Fruit fly (Drosophila melanogaster) whole organism, embryonic: ENCODE measurements around the gene CG13008.

Experiments used
- Bgb ChIP-seq: fragments of 200-800 bp; sonication (Bioruptor generic); IDR thresholded peaks from 2 replicates; pipeline ENCODE4 v1.3.6; 2022; ENCODE audit warnings: missing biosample characterization, missing genetic modification characterization; ENCODE audit not compliant: partially characterized antibody
- CG11504 ChIP-seq: fragments of 200-800 bp; sonication (Bioruptor generic); optimal IDR thresholded peaks from 3 replicates; lab custom pipeline; 2019; ENCODE audit warnings: missing biosample characterization, mild to moderate bottlenecking, missing genetic modification characterization, moderate library complexity
- CG2889 ChIP-seq: fragments of 200-800 bp; sonication (Bioruptor generic); IDR thresholded peaks from 3 replicates; pipeline ENCODE4 v1.3.6; 2022; ENCODE audit warnings: missing biosample characterization, missing genetic modification characterization
- CG32767 ChIP-seq: fragments of 200-800 bp; sonication (Bioruptor generic); IDR thresholded peaks from 2 replicates; pipeline ENCODE4 v1.3.6; 2022; ENCODE audit warnings: missing biosample characterization, missing genetic modification characterization
- Chrac-16 ChIP-seq: fragments of 200-800 bp; sonication (Bioruptor generic); optimal IDR thresholded peaks from 3 replicates; lab custom pipeline; 2016; ENCODE audit warnings: missing biosample characterization, missing genetic modification characterization
- ab ChIP-seq: fragments of 200-800 bp; sonication (Bioruptor generic); optimal IDR thresholded peaks from 2 replicates; lab custom pipeline; 2016; ENCODE audit warnings: missing biosample characterization, missing genetic modification characterization
- h ChIP-seq: fragments of >200 bp; optimal IDR thresholded peaks from 2 replicates; lab custom pipeline; 2017
- peb ChIP-seq: fragments of 200-800 bp; sonication (Bioruptor generic); IDR thresholded peaks from 2 replicates; pipeline ENCODE4 v1.3.6; 2022; ENCODE audit warnings: missing biosample characterization, missing genetic modification characterization
- run ChIP-seq: fragments of 200-800 bp; sonication (Bioruptor generic); optimal IDR thresholded peaks from 3 replicates; lab custom pipeline; 2018; ENCODE audit warnings: missing biosample characterization, mild to moderate bottlenecking, missing genetic modification characterization
- tup ChIP-seq: fragments of 200-800 bp; sonication (Bioruptor generic); optimal IDR thresholded peaks from 2 replicates; lab custom pipeline; 2016; ENCODE audit warnings: missing biosample characterization, mild to moderate bottlenecking, missing genetic modification characterization, moderate library complexity
- zfh2 ChIP-seq: fragments of 200-800 bp; sonication (Bioruptor generic); optimal IDR thresholded peaks from 2 replicates; lab custom pipeline; 2016; ENCODE audit warnings: missing biosample characterization, missing genetic modification characterization

DNA sequence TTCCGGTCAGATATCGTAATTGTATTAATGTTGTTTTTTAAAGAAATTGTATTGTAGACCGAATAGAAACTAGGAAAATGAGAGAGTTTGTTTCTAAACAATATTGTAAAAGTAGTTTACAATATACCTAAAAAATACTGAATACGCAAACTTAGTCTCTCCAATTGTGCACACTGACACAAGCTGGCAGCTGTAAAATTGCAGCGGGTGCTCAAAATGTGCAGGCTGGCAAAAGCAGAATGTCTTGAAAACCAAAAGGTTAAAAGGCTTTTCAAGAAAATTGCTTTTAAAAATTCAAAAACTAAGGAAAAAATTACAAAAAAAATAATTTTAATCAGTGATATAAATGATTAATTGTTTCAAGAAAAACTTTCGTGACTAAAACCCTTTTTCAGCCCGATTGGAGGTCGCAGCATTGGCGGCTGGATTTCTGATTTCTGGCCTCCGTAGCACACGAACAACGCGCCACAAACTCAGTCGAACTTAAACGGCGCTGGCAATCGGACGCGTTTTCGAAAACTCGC, 15.4 kb upstream of the CG13008 start, which contains the start of gene CG4678:
- TF ChIP-seq CG11504 (tag; lab: Kevin White, UChicago) (peak; percentile 51), ab (GFP tag; lab: Kevin White, UChicago) (no peak), Chrac-16 (GFP tag; lab: Kevin White, UChicago) (no peak), h (lab: Kevin White, UChicago) (no peak), CG2889 (GFP tag; lab: Robert Waterston, UW) (no peak), run (tag; lab: Kevin White, UChicago) (no peak), zfh2 (no peak), tup (GFP tag; lab: Kevin White, UChicago) (no peak), CG32767 (no peak), peb (GFP tag; lab: Robert Waterston, UW) (no peak), Bgb (no peak)
